Worm (Caenorhabditis elegans): ENCODE results near the gene Y73F4A.2.
A peak's percentile ranks its signal among the peaks of the same experiment; 100 is the strongest.

Gene Y73F4A.2

DNA sequence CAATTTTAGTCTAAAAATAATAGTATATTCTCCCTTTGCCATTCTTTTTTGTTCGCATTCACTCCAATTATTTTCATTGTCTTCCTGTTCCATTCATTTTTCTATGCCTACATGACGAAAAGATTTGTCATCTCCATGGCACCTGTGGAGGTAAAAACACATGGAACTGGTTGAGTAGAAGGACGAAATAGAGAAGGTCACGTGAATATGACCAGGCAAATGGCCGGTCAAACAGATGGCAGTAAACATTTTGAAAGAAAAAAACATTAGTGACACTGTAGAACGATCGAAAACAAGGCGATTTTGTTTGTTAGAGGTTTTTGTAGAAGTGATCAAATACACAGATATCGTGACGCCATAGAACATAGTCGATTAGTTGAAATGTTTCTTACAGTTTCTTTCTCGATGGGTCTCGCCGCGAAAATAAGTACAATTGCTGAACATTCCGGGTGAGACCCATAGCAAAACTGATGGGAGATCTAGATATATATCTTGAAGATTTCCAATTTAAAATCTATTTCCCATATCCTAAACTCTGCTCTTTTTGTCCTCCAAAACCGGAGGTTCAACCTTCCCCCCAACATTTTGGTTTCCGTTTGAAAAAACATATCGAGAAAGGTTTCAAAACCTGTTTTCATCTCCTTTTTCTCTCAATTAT lies 47.5 kb upstream of the Y73F4A.2 start (continued):
- TF ChIP-seq nhr-84 (tag; optimal IDR thresholded peaks at IDR 0.05) (no peak), F16B12.6 (tag; optimal IDR thresholded peaks at IDR 0.05) (no peak), ceh-82 (tag; optimal IDR thresholded peaks at IDR 0.05) (no peak), C04F5.9 (tag; optimal IDR thresholded peaks at IDR 0.05) (no peak), hlh-4 (tag; optimal IDR thresholded peaks at IDR 0.05) (no peak), ama-1 (optimal IDR thresholded peaks at IDR 0.05) (no peak), nhr-28 (tag; optimal IDR thresholded peaks at IDR 0.05) (no peak), unc-30 (tag; optimal IDR thresholded peaks at IDR 0.05) (no peak), efl-3 (GFP tag; optimal IDR thresholded peaks at IDR 0.05) (no peak), mab-9 (GFP tag; IDR thresholded peaks at IDR 0.05) (no peak), sox-4 (tag; optimal IDR thresholded peaks at IDR 0.05) (no peak), nhr-85 (tag) (peak; percentile 96), elt-2 (tag; optimal IDR thresholded peaks at IDR 0.05) (no peak), dsc-1 (tag; optimal IDR thresholded peaks at IDR 0.05) (no peak), C16A3.4 (tag; optimal IDR thresholded peaks at IDR 0.05) (peak; percentile 38), grh-1 (GFP tag; IDR thresholded peaks at IDR 0.05) (peak; percentile 66), ztf-11 (tag; optimal IDR thresholded peaks at IDR 0.05) (no peak), lsy-2 (tag; optimal IDR thresholded peaks at IDR 0.05) (peak; percentile 7 to 26), fos-1 (tag; optimal IDR thresholded peaks at IDR 0.05) (no peak), lin-39 (tag; optimal IDR thresholded peaks at IDR 0.05) (no peak), nhr-90 (tag; optimal IDR thresholded peaks at IDR 0.05; ENCODE audit: poor library complexity) (peak; percentile 47), lin-13 (GFP tag; optimal IDR thresholded peaks at IDR 0.05) (no peak), vab-15 (tag; optimal IDR thresholded peaks at IDR 0.05) (no peak), pag-3 (tag; optimal IDR thresholded peaks at IDR 0.05; ENCODE audit: borderline replicate concordance, insufficient read depth) (no peak), unc-130 (tag; optimal IDR thresholded peaks at IDR 0.05) (no peak), pqm-1 (tag; optimal IDR thresholded peaks at IDR 0.05) (no peak), nhr-12 (tag; optimal IDR thresholded peaks at IDR 0.05) (no peak), efl-1 (optimal IDR thresholded peaks at IDR 0.05) (peak in 1 of 2 experiments; percentile 10), efl-1 (GFP tag; optimal IDR thresholded peaks at IDR 0.05 in 1 of 2) (peak in 1 of 2 experiments; percentile 85), nhr-237 (tag; optimal IDR thresholded peaks at IDR 0.05) (no peak), nhr-77 (tag; optimal IDR thresholded peaks at IDR 0.05) (no peak), egl-27 (tag; optimal IDR thresholded peaks at IDR 0.05) (no peak), ces-1 (GFP tag; optimal IDR thresholded peaks at IDR 0.05) (no peak)

DNA sequence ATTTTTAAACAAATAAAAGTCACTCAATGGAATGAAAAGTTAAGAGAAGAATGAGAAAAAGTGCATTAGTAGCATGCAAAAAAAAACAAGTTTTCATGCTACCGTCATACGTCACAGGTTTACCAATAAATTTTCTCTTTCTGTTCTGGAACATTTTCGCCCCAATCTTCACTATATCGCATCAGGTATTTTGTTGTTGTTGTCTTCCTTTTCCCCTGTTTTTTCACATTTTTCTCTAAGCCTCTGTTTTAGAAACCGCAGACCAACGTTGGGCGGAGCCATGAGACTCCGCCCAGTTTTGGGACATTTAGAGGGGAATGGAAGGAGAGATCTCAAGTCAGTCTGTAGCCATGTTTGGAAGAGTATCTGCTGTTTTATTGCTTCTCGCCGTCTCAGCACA lies 45.1 kb upstream of the Y73F4A.2 start, which contains the start of gene msa-1:
msa-1 (plus strand) TSS at position 301 of the 400 bp plus-strand sequence.
- TF ChIP-seq dpl-1 (GFP tag; optimal IDR thresholded peaks at IDR 0.05): no peak
- peak; percentile 33 for TF ChIP-seq ama-1 (optimal IDR thresholded peaks at IDR 0.05)
- TF ChIP-seq egl-27 (tag; optimal IDR thresholded peaks at IDR 0.05): no peak
- no peak for TF ChIP-seq nhr-19 (GFP tag; conservative IDR thresholded peaks at IDR 0.05)
- no peak for TF ChIP-seq nhr-85 (tag)
- peak; percentile 31 for TF ChIP-seq mep-1 (tag; optimal IDR thresholded peaks at IDR 0.05)
- TF ChIP-seq irx-1 (tag; optimal IDR thresholded peaks at IDR 0.05): no peak
- no peak for TF ChIP-seq elt-2 (tag; optimal IDR thresholded peaks at IDR 0.05)
- TF ChIP-seq ceh-82 (tag; optimal IDR thresholded peaks at IDR 0.05): no peak
- no peak for TF ChIP-seq snpc-4 (tag; optimal IDR thresholded peaks at IDR 0.05)
- TF ChIP-seq rnt-1 (tag; optimal IDR thresholded peaks at IDR 0.05): peak; percentile 16
- TF ChIP-seq lin-14 (GFP tag; optimal IDR thresholded peaks at IDR 0.05): peak; percentile 5
- no peak for TF ChIP-seq skn-1 (tag; optimal IDR thresholded peaks at IDR 0.05)
- TF ChIP-seq blmp-1 (tag; optimal IDR thresholded peaks at IDR 0.05): peak; percentile 35
